Fruit fly (Drosophila melanogaster): Measurements from ENCODE around the gene Rsph1.

DNA sequence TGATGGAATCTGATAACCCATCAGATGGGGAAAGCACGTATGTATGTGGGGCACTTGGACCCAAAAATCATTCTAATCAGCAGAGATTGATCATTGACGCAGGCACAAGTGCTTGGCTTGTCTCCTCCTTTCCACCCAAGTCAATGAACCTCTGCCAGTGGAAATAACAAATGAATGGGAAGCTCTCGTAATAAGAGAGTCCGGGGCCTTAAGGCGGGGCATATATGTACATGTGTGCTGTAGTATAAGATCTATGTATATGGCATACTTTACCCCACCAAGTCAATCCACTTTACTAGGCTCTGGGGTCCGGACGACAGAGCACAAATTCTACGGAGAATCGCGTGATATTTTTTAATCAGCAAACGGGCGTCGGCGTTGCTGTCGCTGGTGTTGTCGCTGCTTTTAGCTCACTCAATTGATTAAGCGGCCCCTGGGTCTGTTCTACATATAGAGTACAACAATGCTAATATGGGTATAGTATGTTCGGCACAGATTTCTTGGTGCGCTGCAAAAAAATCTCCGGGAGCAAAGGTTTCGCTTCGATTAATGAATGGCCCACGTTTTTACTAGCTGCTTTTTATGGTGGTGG, 22.9 kb downstream of the Rsph1 start:
- TF ChIP-seq CG8478 (optimal IDR thresholded peaks at IDR 0.05) (no peak), CTCF (optimal IDR thresholded peaks at IDR 0.05) (no peak)
